Fruit fly (Drosophila melanogaster): ENCODE data around the gene CG12009.

Gene CG12009

dm6 chr3L:3251659-3252490 is 39.4 kb upstream of the CG12009 start:
- TF ChIP-seq CG17801 (GFP tag; optimal IDR thresholded peaks at IDR 0.05; ENCODE audit: partially characterized antibody) = no peak

dm6 chr3L:3252884-3253283 is 38.4 kb upstream of the CG12009 start:
- no peak for TF ChIP-seq CG17801 (GFP tag; optimal IDR thresholded peaks at IDR 0.05; ENCODE audit: partially characterized antibody)

dm6 chr3L:3253631-3254030 is 37.6 kb upstream of the CG12009 start:
- no peak for TF ChIP-seq CG17801 (GFP tag; optimal IDR thresholded peaks at IDR 0.05; ENCODE audit: partially characterized antibody)

- no peak for TF ChIP-seq CG17801 (GFP tag; optimal IDR thresholded peaks at IDR 0.05; ENCODE audit: partially characterized antibody)
These were observed 33.6 kb upstream of the CG12009 start, which contains the start of gene ckd for dm6 chr3L:3257690-3258089. ckd (plus strand) TSS chr3L:3257878.

dm6 chr3L:3259703-3260102 is 31.6 kb upstream of the CG12009 start:
- TF ChIP-seq CG17801 (GFP tag; optimal IDR thresholded peaks at IDR 0.05; ENCODE audit: partially characterized antibody) = no peak

dm6 chr3L:3261642-3262041 is 29.6 kb upstream of the CG12009 start:
- no peak for TF ChIP-seq CG17801 (GFP tag; optimal IDR thresholded peaks at IDR 0.05; ENCODE audit: partially characterized antibody)

dm6 chr3L:3266306-3266705 is 25.0 kb upstream of the CG12009 start:
- TF ChIP-seq CG17801 (GFP tag; optimal IDR thresholded peaks at IDR 0.05; ENCODE audit: partially characterized antibody) = no peak

- TF ChIP-seq CG17801 (GFP tag; optimal IDR thresholded peaks at IDR 0.05; ENCODE audit: partially characterized antibody) = no peak
These were observed 23.1 kb upstream of the CG12009 start, which contains the start of gene CG34265 for dm6 chr3L:3268161-3268560. CG34265 (plus strand) TSS chr3L:3268461.

- no peak for TF ChIP-seq CG17801 (GFP tag; optimal IDR thresholded peaks at IDR 0.05; ENCODE audit: partially characterized antibody)
These were observed 20.5 kb upstream of the CG12009 start, which contains the start of gene CG14960 for dm6 chr3L:3270736-3271135. CG14960 (plus strand) TSS chr3L:3271036.

- TF ChIP-seq CG17801 (GFP tag; optimal IDR thresholded peaks at IDR 0.05; ENCODE audit: partially characterized antibody) = no peak
These were observed 16.6 kb upstream of the CG12009 start for dm6 chr3L:3274463-3275177.

dm6 chr3L:3276930-3277329 is 14.3 kb upstream of the CG12009 start:
- no peak for TF ChIP-seq CG17801 (GFP tag; optimal IDR thresholded peaks at IDR 0.05; ENCODE audit: partially characterized antibody)

dm6 chr3L:3279930-3280329 is 11.3 kb upstream of the CG12009 start, which contains the start of gene CG12017:
CG12017 (plus strand) TSS chr3L:3280239.
- TF ChIP-seq CG17801 (GFP tag; optimal IDR thresholded peaks at IDR 0.05; ENCODE audit: partially characterized antibody) = no peak

- TF ChIP-seq CG17801 (GFP tag; optimal IDR thresholded peaks at IDR 0.05; ENCODE audit: partially characterized antibody) = no peak
These were observed 8.0 kb upstream of the CG12009 start for dm6 chr3L:3283264-3283663.

dm6 chr3L:3284900-3285299 is 6.4 kb upstream of the CG12009 start:
- no peak for TF ChIP-seq CG17801 (GFP tag; optimal IDR thresholded peaks at IDR 0.05; ENCODE audit: partially characterized antibody)

dm6 chr3L:3288414-3288813 is 2.8 kb upstream of the CG12009 start:
- TF ChIP-seq CG17801 (GFP tag; optimal IDR thresholded peaks at IDR 0.05; ENCODE audit: partially characterized antibody) = no peak

dm6 chr3L:3300345-3300744 is 9.1 kb downstream of the CG12009 start:
- no peak for TF ChIP-seq CG17801 (GFP tag; optimal IDR thresholded peaks at IDR 0.05; ENCODE audit: partially characterized antibody)

Data from ovary, adult (tissue).